Fruit fly (Drosophila melanogaster) whole organism, embryonic: Measurements from ENCODE around the gene CG42764.

ENCODE experiments used
- CG10462 ChIP-seq: fragments of 200-800 bp; sonication (Bioruptor generic); optimal IDR thresholded peaks from 2 replicates; lab custom pipeline; 2016; ENCODE audit warnings: missing biosample characterization, missing genetic modification characterization
- CG10543 ChIP-seq: fragments of 200-800 bp; sonication (Bioruptor generic); optimal IDR thresholded peaks from 3 replicates; lab custom pipeline; 2017; ENCODE audit warnings: missing biosample characterization, mild to moderate bottlenecking, missing genetic modification characterization, moderate library complexity
- CG10565 ChIP-seq: fragments of 200-800 bp; sonication (Bioruptor generic); optimal IDR thresholded peaks from 3 replicates; lab custom pipeline; 2016; ENCODE audit warnings: missing biosample characterization, mild to moderate bottlenecking, missing genetic modification characterization
- CG11398 ChIP-seq: fragments of 200-800 bp; sonication (Bioruptor generic); optimal IDR thresholded peaks from 2 replicates; lab custom pipeline; 2016; ENCODE audit warnings: missing biosample characterization, missing genetic modification characterization
- CG11456 ChIP-seq: fragments of 200-800 bp; sonication (Bioruptor generic); IDR thresholded peaks from 3 replicates; pipeline ENCODE4 v1.3.6; 2022; ENCODE audit warnings: missing biosample characterization, missing genetic modification characterization
- CG12299 ChIP-seq: fragments of 200-800 bp; sonication (Bioruptor generic); optimal IDR thresholded peaks from 2 replicates; lab custom pipeline; 2018; ENCODE audit warnings: missing biosample characterization, mild to moderate bottlenecking, missing genetic modification characterization
- CG15011 ChIP-seq: fragments of 200-800 bp; sonication (Bioruptor generic); optimal IDR thresholded peaks from 3 replicates; lab custom pipeline; 2018; ENCODE audit warnings: missing biosample characterization, mild to moderate bottlenecking, missing genetic modification characterization
- CG15073 ChIP-seq: fragments of 200-800 bp; sonication (Bioruptor generic); optimal IDR thresholded peaks from 2 replicates; lab custom pipeline; 2016; ENCODE audit warnings: missing biosample characterization, missing genetic modification characterization
- CG15479 ChIP-seq: fragments of 200-800 bp; sonication (Bioruptor generic); optimal IDR thresholded peaks from 3 replicates; lab custom pipeline; 2019; ENCODE audit warnings: missing biosample characterization, mild to moderate bottlenecking, missing genetic modification characterization, moderate library complexity
- CG1602 ChIP-seq: fragments of 200-800 bp; sonication (Bioruptor generic); optimal IDR thresholded peaks from 3 replicates; lab custom pipeline; 2016; ENCODE audit warnings: missing biosample characterization, missing genetic modification characterization
- CG17359 ChIP-seq: fragments of 200-800 bp; sonication (Bioruptor generic); optimal IDR thresholded peaks from 3 replicates; lab custom pipeline; 2018; ENCODE audit warnings: missing biosample characterization, mild to moderate bottlenecking, missing genetic modification characterization, moderate library complexity
- CG17912 ChIP-seq: fragments of 200-800 bp; sonication (Bioruptor generic); optimal IDR thresholded peaks from 2 replicates; lab custom pipeline; 2018; ENCODE audit warnings: missing biosample characterization, mild to moderate bottlenecking, missing genetic modification characterization
- CG2116 ChIP-seq: fragments of 200-800 bp; sonication (Bioruptor generic); optimal IDR thresholded peaks from 3 replicates; lab custom pipeline; 2018; ENCODE audit warnings: missing biosample characterization, mild to moderate bottlenecking, missing genetic modification characterization
- CG2678 ChIP-seq: fragments of 200-800 bp; sonication (Bioruptor generic); optimal IDR thresholded peaks from 3 replicates; lab custom pipeline; 2019; ENCODE audit warnings: missing biosample characterization, mild to moderate bottlenecking, missing genetic modification characterization, moderate library complexity
- CG3065 ChIP-seq: fragments of 200-800 bp; sonication (Bioruptor generic); optimal IDR thresholded peaks from 2 replicates; lab custom pipeline; 2016; ENCODE audit warnings: missing biosample characterization, missing genetic modification characterization
- CG31224 ChIP-seq: fragments of 200-800 bp; sonication (Bioruptor generic); IDR thresholded peaks from 2 replicates; pipeline ENCODE4 v1.3.6; 2022; ENCODE audit warnings: missing biosample characterization, missing genetic modification characterization
- CG4360 ChIP-seq: fragments of 200-800 bp; sonication (Bioruptor generic); IDR thresholded peaks from 2 replicates; pipeline ENCODE4 v1.3.6; 2022; ENCODE audit warnings: missing biosample characterization, missing genetic modification characterization
- CG4424 ChIP-seq: fragments of 200-800 bp; sonication (Bioruptor generic); optimal IDR thresholded peaks from 3 replicates; lab custom pipeline; 2016; ENCODE audit warnings: missing biosample characterization, missing genetic modification characterization
- CG6654 ChIP-seq: fragments of 200-800 bp; sonication (Bioruptor generic); optimal IDR thresholded peaks from 2 replicates; lab custom pipeline; 2017; ENCODE audit warnings: missing biosample characterization, mild to moderate bottlenecking, missing genetic modification characterization
- CG6791 ChIP-seq: fragments of 200-800 bp; sonication (Bioruptor generic); IDR thresholded peaks from 3 replicates; pipeline ENCODE4 v1.3.6; 2022; ENCODE audit warnings: missing biosample characterization, missing genetic modification characterization; ENCODE audit not compliant: partially characterized antibody
- D ChIP-seq, 2 experiments: fragments of 200-800 bp in 1 of 2; fragments of >200 bp in 1 of 2; sonication (Bioruptor generic) in 1 of 2; optimal IDR thresholded peaks; 2 replicates in 1 of 2; 3 replicates in 1 of 2; lab custom pipeline; 2017; ENCODE audit warnings: mild to moderate bottlenecking in 1 of 2, missing biosample characterization in 1 of 2, missing genetic modification characterization in 1 of 2, missing genetic modification reagents in 1 of 2
- D19B ChIP-seq: fragments of 200-800 bp; sonication (Bioruptor generic); optimal IDR thresholded peaks from 2 replicates; lab custom pipeline; 2017; ENCODE audit warnings: missing biosample characterization, mild to moderate bottlenecking, missing genetic modification characterization
- E2f1 ChIP-seq: fragments of 200-800 bp; sonication (Bioruptor generic); IDR thresholded peaks from 2 replicates; pipeline ENCODE4 v1.3.6; 2022; ENCODE audit warnings: missing biosample characterization, missing genetic modification characterization
- E2f2 ChIP-seq: fragments of 200-800 bp; sonication (Bioruptor generic); IDR thresholded peaks from 2 replicates; pipeline ENCODE4 v1.3.6; 2022; ENCODE audit warnings: missing biosample characterization, missing genetic modification characterization
- Fer2 ChIP-seq: fragments of 200-800 bp; sonication (Bioruptor generic); optimal IDR thresholded peaks from 2 replicates; lab custom pipeline; 2018; ENCODE audit warnings: missing biosample characterization, mild to moderate bottlenecking, missing genetic modification characterization, moderate library complexity
- Hr3 ChIP-seq: fragments of 200-800 bp; sonication (Bioruptor generic); optimal IDR thresholded peaks from 3 replicates; lab custom pipeline; 2016; ENCODE audit warnings: missing biosample characterization, missing genetic modification characterization
- Mad ChIP-seq: fragments of 200-800 bp; sonication (Bioruptor generic); optimal IDR thresholded peaks from 2 replicates; lab custom pipeline; 2016; ENCODE audit warnings: missing biosample characterization, missing genetic modification characterization
- Meics ChIP-seq: fragments of 200-800 bp; sonication (Bioruptor generic); optimal IDR thresholded peaks from 2 replicates; lab custom pipeline; 2017; ENCODE audit warnings: missing biosample characterization, mild to moderate bottlenecking, missing genetic modification characterization
- Sox100B ChIP-seq: fragments of 200-800 bp; sonication (Bioruptor generic); optimal IDR thresholded peaks from 3 replicates; lab custom pipeline; 2018; ENCODE audit warnings: missing biosample characterization, mild to moderate bottlenecking, missing genetic modification characterization
- Tbp ChIP-seq: fragments of >200 bp; optimal IDR thresholded peaks from 2 replicates; lab custom pipeline; 2018; ENCODE audit warnings: missing biosample characterization, missing genetic modification characterization
- ab ChIP-seq: fragments of 200-800 bp; sonication (Bioruptor generic); optimal IDR thresholded peaks from 2 replicates; lab custom pipeline; 2016; ENCODE audit warnings: missing biosample characterization, missing genetic modification characterization
- ash1 ChIP-seq: fragments of 200-800 bp; sonication (Bioruptor generic); optimal IDR thresholded peaks from 2 replicates; lab custom pipeline; 2018; ENCODE audit warnings: missing biosample characterization, mild to moderate bottlenecking, missing genetic modification characterization
- bcd ChIP-seq: fragments of 200-800 bp; sonication (Bioruptor generic); optimal IDR thresholded peaks from 2 replicates; lab custom pipeline; 2017; ENCODE audit warnings: missing biosample characterization, mild to moderate bottlenecking, missing genetic modification characterization
- bowl ChIP-seq: fragments of 200-800 bp; sonication (Bioruptor generic); IDR thresholded peaks from 2 replicates; pipeline ENCODE4 v1.3.6; 2022; ENCODE audit warnings: missing biosample characterization, missing genetic modification characterization
- br ChIP-seq: fragments of >200 bp; optimal IDR thresholded peaks from 2 replicates; lab custom pipeline; 2017
- crol ChIP-seq: fragments of 200-800 bp; sonication (Bioruptor generic); IDR thresholded peaks from 2 replicates; pipeline ENCODE4 v1.3.6; 2022; ENCODE audit warnings: missing biosample characterization, missing genetic modification characterization
- gcm ChIP-seq: fragments of 200-800 bp; sonication (Bioruptor generic); optimal IDR thresholded peaks from 2 replicates; lab custom pipeline; 2019; ENCODE audit warnings: missing biosample characterization, mild to moderate bottlenecking, missing genetic modification characterization, moderate library complexity
- hb ChIP-seq: fragments of 200-800 bp; sonication (Bioruptor generic); IDR thresholded peaks from 3 replicates; pipeline ENCODE4 v1.3.6; 2022; ENCODE audit warnings: missing biosample characterization, missing genetic modification characterization; ENCODE audit not compliant: partially characterized antibody
- hkb ChIP-seq, 2 experiments: fragments of 200-800 bp in 1 of 2; fragments of >200 bp in 1 of 2; sonication (Bioruptor generic) in 1 of 2; IDR thresholded peaks in 1 of 2; optimal IDR thresholded peaks in 1 of 2; 2 replicates each; pipeline versions ENCODE4 v1.3.6 to Lab custom; 2017 to 2022; ENCODE audit warnings: missing biosample characterization in 1 of 2, missing genetic modification characterization in 1 of 2
- ind ChIP-seq: fragments of 200-800 bp; sonication (Bioruptor generic); optimal IDR thresholded peaks from 3 replicates; lab custom pipeline; 2016; ENCODE audit warnings: missing biosample characterization, missing genetic modification characterization
- lab ChIP-seq: fragments of 200-800 bp; sonication (Bioruptor generic); optimal IDR thresholded peaks from 3 replicates; lab custom pipeline; 2017; ENCODE audit warnings: missing biosample characterization, missing genetic modification characterization, mild to moderate bottlenecking, moderate library complexity, missing genetic modification reagents
- nau ChIP-seq: fragments of 200-800 bp; sonication (Bioruptor generic); optimal IDR thresholded peaks from 3 replicates; lab custom pipeline; 2017; ENCODE audit warnings: missing biosample characterization, mild to moderate bottlenecking, missing genetic modification characterization, missing genetic modification reagents
- sens-2 ChIP-seq: fragments of 200-800 bp; sonication (Bioruptor generic); IDR thresholded peaks from 2 replicates; pipeline ENCODE4 v1.3.6; 2022; ENCODE audit warnings: missing biosample characterization, missing genetic modification characterization
- sim ChIP-seq: fragments of 200-800 bp; sonication (Bioruptor generic); IDR thresholded peaks from 2 replicates; pipeline ENCODE4 v1.3.6; 2022; ENCODE audit warnings: missing biosample characterization, missing genetic modification characterization
- sob ChIP-seq: fragments of 200-800 bp; sonication (Bioruptor generic); IDR thresholded peaks from 2 replicates; pipeline ENCODE4 v1.3.6; 2022; ENCODE audit warnings: missing biosample characterization, missing genetic modification characterization
- stwl ChIP-seq: fragments of 200-800 bp; sonication (Bioruptor generic); optimal IDR thresholded peaks from 3 replicates; lab custom pipeline; 2018; ENCODE audit warnings: missing biosample characterization, mild to moderate bottlenecking, missing genetic modification characterization, moderate library complexity
- usp ChIP-seq: fragments of >200 bp; optimal IDR thresholded peaks from 2 replicates; lab custom pipeline; 2017; ENCODE audit warnings: missing biosample characterization, missing genetic modification characterization
- vvl ChIP-seq: fragments of 200-800 bp; sonication (Bioruptor generic); IDR thresholded peaks from 2 replicates; pipeline ENCODE4 v1.3.6; 2022; ENCODE audit warnings: missing biosample characterization, missing genetic modification characterization
- z ChIP-seq: fragments of 200-800 bp; sonication (Bioruptor generic); IDR thresholded peaks from 3 replicates; pipeline ENCODE4 v1.3.6; 2022; ENCODE audit warnings: missing biosample characterization, missing genetic modification characterization

CG42764 gene

DNA sequence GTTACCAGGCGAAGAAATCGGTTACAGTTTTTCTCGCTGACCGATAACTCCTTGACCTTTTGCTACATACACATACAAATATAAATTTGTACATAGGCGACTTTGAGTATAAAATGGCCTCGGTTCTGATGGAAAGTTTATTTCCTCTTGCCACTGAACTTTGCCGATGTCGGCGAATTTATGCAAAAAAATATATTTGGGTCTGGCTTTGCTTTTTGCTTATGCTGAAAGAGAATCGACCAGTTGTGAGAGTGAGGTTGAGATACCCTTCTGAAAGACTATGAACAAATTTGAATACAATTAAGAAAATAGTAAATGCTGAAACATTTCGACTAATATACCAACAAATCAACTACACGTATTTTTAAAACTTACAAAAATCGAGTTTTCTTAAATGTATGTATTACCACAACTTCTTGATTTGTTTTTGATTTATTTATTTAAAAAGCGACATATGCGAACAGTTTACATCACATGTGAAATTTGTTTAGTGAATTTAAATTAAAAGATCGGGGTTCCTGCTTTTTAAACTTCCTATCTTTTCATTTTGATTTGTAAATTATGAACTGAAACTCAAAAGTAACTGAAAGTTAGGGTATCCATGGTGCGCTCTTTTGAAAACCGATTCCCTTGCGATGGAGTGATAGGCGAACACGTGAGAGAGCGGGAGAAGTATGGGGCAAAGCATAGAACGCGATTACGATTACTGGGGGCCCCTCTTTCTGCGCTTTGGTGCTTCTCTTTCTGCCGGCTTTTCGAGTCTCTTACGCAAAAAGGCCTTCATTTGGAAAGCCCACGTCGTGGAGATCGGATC lies 43.5 kb upstream of the CG42764 start (continued):
- peak; percentile 56 for TF ChIP-seq Mad (GFP tag; lab: Kevin White, UChicago)
- peak; percentile 78 for TF ChIP-seq CG4424
- TF ChIP-seq hb (GFP tag; lab: Robert Waterston, UW) = no peak
- peak; percentile 69 for TF ChIP-seq gcm (GFP tag; lab: Kevin White, UChicago)
- TF ChIP-seq CG6654 = peak; percentile 31
- TF ChIP-seq sim (GFP tag; lab: Robert Waterston, UW) = no peak
- TF ChIP-seq E2f1 = no peak
- no peak for TF ChIP-seq Tbp (GFP tag; lab: Kevin White, UChicago)
- TF ChIP-seq nau = peak; percentile 70
- TF ChIP-seq CG31224 (GFP tag; lab: Robert Waterston, UW) = peak; percentile 34; the same call in 1 of the 2 replicates
- no peak for TF ChIP-seq CG15073 (GFP tag; lab: Kevin White, UChicago)
- TF ChIP-seq ind (GFP tag; lab: Kevin White, UChicago) = peak; percentile 63
- TF ChIP-seq Fer2 (tag; lab: Kevin White, UChicago) = peak; percentile 60
- peak; percentile 49 for TF ChIP-seq CG10462 (GFP tag; lab: Kevin White, UChicago)
- TF ChIP-seq Hr3 (GFP tag; lab: Kevin White, UChicago) = peak; percentile 65
- peak; percentile 39; the same call in 1 of the 2 replicates for TF ChIP-seq sob (GFP tag; lab: Robert Waterston, UW)
- TF ChIP-seq CG17359 (tag; lab: Kevin White, UChicago) = peak; percentile 70
- peak; percentile 92 for TF ChIP-seq CG2678 (tag; lab: Kevin White, UChicago)
- no peak; the same call in 1 of the 2 replicates for TF ChIP-seq vvl (GFP tag; lab: Robert Waterston, UW)
- peak; percentile 82 for TF ChIP-seq bcd (GFP tag; lab: Kevin White, UChicago)
- peak; percentile 87 for TF ChIP-seq CG10543 (GFP tag; lab: Kevin White, UChicago)
- no peak for TF ChIP-seq CG11398 (GFP tag; lab: Kevin White, UChicago)
- TF ChIP-seq stwl (tag; lab: Kevin White, UChicago) = no peak
- peak; percentile 63 for TF ChIP-seq CG12299 (tag; lab: Kevin White, UChicago)
- peak; percentile 85 for TF ChIP-seq CG15011 (GFP tag; lab: Kevin White, UChicago)
- peak; percentile 85 for TF ChIP-seq lab
- TF ChIP-seq br = no peak
- TF ChIP-seq CG3065 (GFP tag; lab: Kevin White, UChicago) = peak; percentile 21
- no peak for TF ChIP-seq CG15479 (GFP tag; lab: Kevin White, UChicago)
- no peak for TF ChIP-seq CG6791 (GFP tag; lab: Robert Waterston, UW)
- TF ChIP-seq bowl (GFP tag; lab: Robert Waterston, UW) = no peak
- TF ChIP-seq CG11456 (GFP tag; lab: Robert Waterston, UW) = peak; percentile 56; the same call in 2 of the 3 replicates
- TF ChIP-seq Meics = peak; percentile 91
- no peak for TF ChIP-seq D (optimal IDR thresholded peaks at IDR 0.05; lab: Kevin White, UChicago)
- peak; percentile 70 for TF ChIP-seq D (GFP tag; optimal IDR thresholded peaks at IDR 0.05; lab: Kevin White, UChicago)
- peak; percentile 32 for TF ChIP-seq E2f2 (GFP tag; lab: Robert Waterston, UW)
- TF ChIP-seq CG4360 (GFP tag; lab: Robert Waterston, UW) = no peak
- peak; percentile 60 for TF ChIP-seq CG1602 (GFP tag; lab: Kevin White, UChicago)
- no peak for TF ChIP-seq sens-2 (GFP tag; lab: Robert Waterston, UW)
- no peak for TF ChIP-seq z (GFP tag; lab: Robert Waterston, UW)
- peak; percentile 74 for TF ChIP-seq D19B (GFP tag; lab: Kevin White, UChicago)
- TF ChIP-seq CG2116 (GFP tag; lab: Kevin White, UChicago) = peak; percentile 33
- no peak for TF ChIP-seq CG10565
- TF ChIP-seq ab (GFP tag; lab: Kevin White, UChicago) = no peak
- peak; percentile 88 for TF ChIP-seq Sox100B
- TF ChIP-seq crol (GFP tag; lab: Robert Waterston, UW) = peak; percentile 44; the same call in 1 of the 2 replicates
- no peak for TF ChIP-seq CG17912 (GFP tag; lab: Kevin White, UChicago)
- no peak for TF ChIP-seq hkb (optimal IDR thresholded peaks at IDR 0.05; lab: Kevin White, UChicago)
- peak; percentile 44; the same call in 1 of the 2 replicates for TF ChIP-seq hkb (GFP tag; IDR thresholded peaks at IDR 0.05; lab: Robert Waterston, UW)
- TF ChIP-seq usp (GFP tag; lab: Kevin White, UChicago) = no peak
- TF ChIP-seq ash1 (GFP tag; lab: Kevin White, UChicago) = no peak
